Worm (Caenorhabditis elegans) whole organism, young adult: ENCODE results near the gene VZK822L.2.

ENCODE experiments used
- B0035.1 ChIP-seq: sonication (generic microtip); optimal IDR thresholded peaks from 2 replicates; lab custom pipeline; 2016; ENCODE audit warnings: missing genetic modification characterization, mild to moderate bottlenecking, missing compliant biosample characterization, missing genotype, missing genetic modification reagents
- C06A6.2 ChIP-seq: fragments of 200-800 bp; sonication (Bioruptor generic); conservative IDR thresholded peaks from 2 replicates; pipeline ENCODE4 v1.3.6; 2022; ENCODE audit warnings: missing genetic modification characterization, missing compliant biosample characterization
- F33H1.4 ChIP-seq: fragments of 200-800 bp; sonication (Bioruptor generic); IDR thresholded peaks from 2 replicates; pipeline ENCODE4 v1.3.6; 2022; ENCODE audit warnings: missing genetic modification reagents, missing genetic modification characterization, missing compliant biosample characterization
- F52B5.7 ChIP-seq: sonication (generic microtip); optimal IDR thresholded peaks from 2 replicates; lab custom pipeline; 2016; ENCODE audit warnings: mild to moderate bottlenecking, missing genetic modification characterization, missing compliant biosample characterization
- F57A8.1 ChIP-seq: fragments of 200-800 bp; sonication (Bioruptor generic); optimal IDR thresholded peaks from 2 replicates; lab custom pipeline; 2018; ENCODE audit warnings: mild to moderate bottlenecking, missing genetic modification characterization, moderate library complexity, missing compliant biosample characterization
- K12H6.12 ChIP-seq: fragments of 200-800 bp; sonication (Bioruptor generic); optimal IDR thresholded peaks from 2 replicates; lab custom pipeline; 2018; ENCODE audit warnings: mild to moderate bottlenecking, missing genetic modification characterization, missing compliant biosample characterization
- ama-1 ChIP-seq, 3 experiments: fragments of 150-350 bp in 1 of 3; sonication (generic microtip) in 2 of 3; optimal IDR thresholded peaks; 2 replicates each; lab custom pipeline; 2014 to 2018; ENCODE audit warnings: missing biosample characterization in 2 of 3, missing genetic modification characterization in 2 of 3, missing genetic modification reagents in 2 of 3
- bed-1 ChIP-seq: fragments of 200-800 bp; sonication (Bioruptor generic); IDR thresholded peaks from 2 replicates; pipeline ENCODE4 v1.3.6; 2022; ENCODE audit warnings: missing genetic modification reagents, missing genetic modification characterization, missing compliant biosample characterization
- ceh-27 ChIP-seq: fragments of 200-800 bp; sonication (Bioruptor generic); optimal IDR thresholded peaks from 2 replicates; lab custom pipeline; 2018; ENCODE audit warnings: mild to moderate bottlenecking, missing genetic modification characterization, moderate library complexity, missing compliant biosample characterization
- ceh-91 ChIP-seq: fragments of 200-800 bp; sonication (Bioruptor generic); IDR thresholded peaks from 2 replicates; pipeline ENCODE4 v1.3.6; 2022; ENCODE audit warnings: missing genetic modification reagents, missing genetic modification characterization, missing compliant biosample characterization
- die-1 ChIP-seq: sonication (generic microtip); optimal IDR thresholded peaks from 2 replicates; lab custom pipeline; 2016; ENCODE audit warnings: missing genotype, mild to moderate bottlenecking, missing genetic modification characterization, missing compliant biosample characterization
- dox-1 ChIP-seq: fragments of 200-800 bp; sonication (Bioruptor generic); IDR thresholded peaks from 2 replicates; pipeline ENCODE4 v1.3.6; 2022; ENCODE audit warnings: missing genetic modification reagents, missing genetic modification characterization, missing compliant biosample characterization
- dpff-1 ChIP-seq: sonication (generic microtip); optimal IDR thresholded peaks from 2 replicates; lab custom pipeline; 2017; ENCODE audit warnings: mild to moderate bottlenecking, missing genetic modification characterization, missing compliant biosample characterization
- dpl-1 ChIP-seq: fragments of 150-350 bp; optimal IDR thresholded peaks from 2 replicates; lab custom pipeline; 2014; ENCODE audit warnings: missing biosample characterization, missing genetic modification reagents, missing genetic modification characterization
- efl-1 ChIP-seq: fragments of 150-350 bp; optimal IDR thresholded peaks from 2 replicates; lab custom pipeline; 2014; ENCODE audit warnings: missing biosample characterization, missing genetic modification reagents, missing genetic modification characterization
- egl-44 ChIP-seq: fragments of 200-800 bp; sonication (Bioruptor generic); IDR thresholded peaks from 2 replicates; pipeline ENCODE4 v1.3.6; 2022; ENCODE audit warnings: missing genetic modification reagents, missing genetic modification characterization, missing compliant biosample characterization
- him-1 ChIP-seq: sonication (generic microtip); optimal IDR thresholded peaks from 2 replicates; lab custom pipeline; 2016; ENCODE audit warnings: missing genotype, missing genetic modification reagents, missing genetic modification characterization, missing compliant biosample characterization
- hlh-26 ChIP-seq: fragments of 200-800 bp; sonication (Bioruptor generic); conservative IDR thresholded peaks from 2 replicates; pipeline ENCODE4 v1.3.6; 2022; ENCODE audit warnings: missing genetic modification reagents, missing genetic modification characterization, missing compliant biosample characterization
- hmg-1.2 ChIP-seq: fragments of 200-800 bp; sonication (Bioruptor generic); IDR thresholded peaks from 2 replicates; pipeline ENCODE4 v1.3.6; 2022; ENCODE audit warnings: missing genetic modification reagents, missing genetic modification characterization, missing compliant biosample characterization
- hsf-1 ChIP-seq: fragments of 200-800 bp; sonication (Bioruptor generic); IDR thresholded peaks from 2 replicates; pipeline ENCODE4 v1.3.6; 2022; ENCODE audit warnings: missing genetic modification reagents, missing genetic modification characterization, missing compliant biosample characterization
- let-607 ChIP-seq, 2 experiments: fragments of 200-800 bp in 1 of 2; sonication (Bioruptor generic) in 1 of 2; sonication (generic microtip) in 1 of 2; optimal IDR thresholded peaks; 2 replicates each; lab custom pipeline; 2016 to 2018; ENCODE audit warnings: mild to moderate bottlenecking in 2 of 2, missing compliant biosample characterization in 2 of 2, missing genetic modification characterization in 2 of 2, moderate library complexity in 2 of 2, missing genotype in 1 of 2
- lin-35 ChIP-seq, 3 experiments: fragments of 150-350 bp in 2 of 3; sonication (generic microtip) in 1 of 3; optimal IDR thresholded peaks; 2 replicates each; lab custom pipeline; 2014 to 2018; ENCODE audit warnings: missing biosample characterization in 3 of 3, missing genetic modification characterization in 3 of 3, missing genetic modification reagents in 3 of 3
- lin-40 ChIP-seq: sonication (generic microtip); optimal IDR thresholded peaks from 2 replicates; lab custom pipeline; 2016; ENCODE audit warnings: missing genetic modification characterization, mild to moderate bottlenecking, missing compliant biosample characterization, missing genotype, missing genetic modification reagents
- lin-54 ChIP-seq: fragments of 200-800 bp; sonication (Bioruptor generic); optimal IDR thresholded peaks from 2 replicates; lab custom pipeline; 2018; ENCODE audit warnings: mild to moderate bottlenecking, missing genetic modification characterization, missing compliant biosample characterization
- lir-1 ChIP-seq: fragments of 200-800 bp; sonication (Bioruptor generic); conservative IDR thresholded peaks from 2 replicates; pipeline ENCODE4 v1.3.6; 2022; ENCODE audit warnings: missing genetic modification reagents, missing genetic modification characterization, missing compliant biosample characterization
- lsl-1 ChIP-seq: fragments of 200-800 bp; sonication (Bioruptor generic); optimal IDR thresholded peaks from 2 replicates; lab custom pipeline; 2018; ENCODE audit warnings: mild to moderate bottlenecking, missing genetic modification characterization, moderate library complexity, missing compliant biosample characterization
- madf-6 ChIP-seq: fragments of 200-800 bp; sonication (Bioruptor generic); IDR thresholded peaks from 2 replicates; pipeline ENCODE4 v1.3.6; 2022; ENCODE audit warnings: missing genetic modification reagents, missing genetic modification characterization, missing compliant biosample characterization
- nhr-27 ChIP-seq: fragments of 200-800 bp; sonication (Bioruptor generic); optimal IDR thresholded peaks from 2 replicates; lab custom pipeline; 2018; ENCODE audit warnings: mild to moderate bottlenecking, missing genetic modification characterization, moderate library complexity, missing compliant biosample characterization
- nhr-80 ChIP-seq: sonication (generic microtip); optimal IDR thresholded peaks from 2 replicates; lab custom pipeline; 2016; ENCODE audit warnings: missing genetic modification characterization, missing compliant biosample characterization
- snpc-1.1 ChIP-seq: sonication (generic microtip); optimal IDR thresholded peaks from 2 replicates; lab custom pipeline; 2017; ENCODE audit warnings: missing genetic modification characterization, mild to moderate bottlenecking, missing compliant biosample characterization, antibody characterized with exemption, moderate library complexity, missing genotype, missing genetic modification reagents; ENCODE audit not compliant: insufficient read depth
- snpc-3.4 ChIP-seq: sonication (generic microtip); optimal IDR thresholded peaks from 2 replicates; lab custom pipeline; 2017; ENCODE audit warnings: missing genetic modification characterization, mild to moderate bottlenecking, missing compliant biosample characterization, antibody characterized with exemption, moderate library complexity, missing genotype, missing genetic modification reagents
- somi-1 ChIP-seq: fragments of 200-800 bp; sonication (Bioruptor generic); optimal IDR thresholded peaks from 2 replicates; lab custom pipeline; 2018; ENCODE audit warnings: mild to moderate bottlenecking, missing genetic modification characterization, missing compliant biosample characterization
- sptf-2 ChIP-seq: fragments of 200-800 bp; sonication (Bioruptor generic); optimal IDR thresholded peaks from 2 replicates; lab custom pipeline; 2018; ENCODE audit warnings: mild to moderate bottlenecking, missing genetic modification characterization, missing compliant biosample characterization
- tbp1 ChIP-seq: fragments of 200-800 bp; sonication (Bioruptor generic); optimal IDR thresholded peaks from 2 replicates; lab custom pipeline; 2018; ENCODE audit warnings: mild to moderate bottlenecking, missing genetic modification characterization, missing compliant biosample characterization
- tbx-9 ChIP-seq: sonication (generic microtip); optimal IDR thresholded peaks from 2 replicates; lab custom pipeline; 2016; ENCODE audit warnings: borderline replicate concordance, missing genetic modification characterization, inconsistent platforms, missing compliant biosample characterization
- unc-130 ChIP-seq: sonication (generic microtip); optimal IDR thresholded peaks from 2 replicates; lab custom pipeline; 2016; ENCODE audit warnings: missing genetic modification reagents, missing genetic modification characterization, missing compliant biosample characterization
- xnd-1 ChIP-seq: sonication (generic microtip); optimal IDR thresholded peaks from 2 replicates; lab custom pipeline; 2016; ENCODE audit warnings: missing genotype, missing genetic modification reagents, missing genetic modification characterization, missing compliant biosample characterization
- zim-3 ChIP-seq: sonication (generic microtip); optimal IDR thresholded peaks from 2 replicates; lab custom pipeline; 2017; ENCODE audit warnings: mild to moderate bottlenecking, missing genetic modification characterization, moderate library complexity, missing compliant biosample characterization

The VZK822L.2 gene

DNA sequence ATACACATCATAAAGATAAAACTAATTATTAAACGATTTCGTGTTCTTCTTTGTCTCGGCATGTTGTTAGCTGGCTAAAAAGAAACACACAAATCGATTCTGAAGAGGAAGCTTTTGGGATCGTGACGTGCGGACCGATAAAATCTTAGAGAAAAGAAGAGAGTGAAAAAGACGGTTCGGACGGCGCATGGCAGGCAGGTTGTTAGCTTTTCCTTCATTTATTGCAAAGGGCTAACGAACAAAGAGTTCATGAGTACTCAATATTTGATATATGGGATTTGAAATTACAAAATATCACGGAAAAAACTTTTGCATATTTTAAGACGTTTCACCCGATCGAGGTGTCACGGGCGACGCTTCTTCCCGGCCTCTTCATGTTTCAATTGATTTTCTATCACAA, 33.8 kb downstream of the VZK822L.2 start, which contains the start of gene ZK829.3:
ZK829.3 (minus strand) TSS at position 101 of the 400 bp plus-strand sequence.
- TF ChIP-seq lin-40 (tag; lab: Kevin White, UChicago) (no peak), C06A6.2 (GFP tag; lab: Robert Waterston, UW) (no peak), hlh-26 (GFP tag; lab: Robert Waterston, UW) (no peak), somi-1 (GFP tag; lab: Kevin White, UChicago) (no peak), egl-44 (GFP tag; lab: Robert Waterston, UW) (no peak), him-1 (no peak), hsf-1 (GFP tag; lab: Robert Waterston, UW) (no peak)
- TF ChIP-seq, all 124 proteins: peak for 0

DNA sequence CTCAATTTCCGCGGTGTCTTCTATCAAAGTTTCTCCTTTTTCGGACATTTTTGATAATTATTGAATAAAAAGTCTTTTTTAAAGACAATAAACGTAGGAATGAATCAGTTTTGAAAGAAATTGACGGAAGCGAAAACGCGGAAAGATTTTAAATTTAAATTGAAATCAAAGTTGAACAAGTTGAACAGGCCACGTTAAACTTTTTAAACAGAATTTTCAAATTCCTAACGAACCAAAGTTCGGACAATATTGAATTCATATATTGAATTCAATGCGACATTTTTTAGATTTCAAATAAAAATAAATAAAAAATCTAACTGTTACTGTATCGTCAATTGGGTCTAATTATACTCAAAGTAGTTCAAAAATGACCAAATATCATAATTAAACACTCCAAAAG, 37.9 kb downstream of the VZK822L.2 start, which contains the start of gene hdl-1:
hdl-1 (minus strand) TSS at position 101 of the 400 bp plus-strand sequence.
- TF ChIP-seq nhr-27, result no peak
- TF ChIP-seq efl-1 (GFP tag; lab: Kevin White, UChicago), result no peak
- TF ChIP-seq dpff-1 (tag; lab: Kevin White, UChicago), result no peak
- TF ChIP-seq tbx-9 (tag; lab: Kevin White, UChicago), result no peak
- TF ChIP-seq F52B5.7, result no peak
- TF ChIP-seq let-607 (tag; optimal IDR thresholded peaks at IDR 0.05; lab: Kevin White, UChicago), result no peak
- no peak for TF ChIP-seq dox-1 (GFP tag; lab: Robert Waterston, UW)
- no peak for TF ChIP-seq egl-44 (GFP tag; lab: Robert Waterston, UW)
- TF ChIP-seq snpc-1.1 (tag; lab: Kevin White, UChicago), result no peak
- no peak for TF ChIP-seq unc-130
- TF ChIP-seq F57A8.1 (GFP tag; lab: Kevin White, UChicago), result no peak
- no peak for TF ChIP-seq lir-1 (GFP tag; lab: Robert Waterston, UW)
- TF ChIP-seq lin-35 (GFP tag; optimal IDR thresholded peaks at IDR 0.05; lab: Kevin White, UChicago), result no peak
- no peak for TF ChIP-seq bed-1 (GFP tag; lab: Robert Waterston, UW)
- no peak for TF ChIP-seq ceh-27

DNA sequence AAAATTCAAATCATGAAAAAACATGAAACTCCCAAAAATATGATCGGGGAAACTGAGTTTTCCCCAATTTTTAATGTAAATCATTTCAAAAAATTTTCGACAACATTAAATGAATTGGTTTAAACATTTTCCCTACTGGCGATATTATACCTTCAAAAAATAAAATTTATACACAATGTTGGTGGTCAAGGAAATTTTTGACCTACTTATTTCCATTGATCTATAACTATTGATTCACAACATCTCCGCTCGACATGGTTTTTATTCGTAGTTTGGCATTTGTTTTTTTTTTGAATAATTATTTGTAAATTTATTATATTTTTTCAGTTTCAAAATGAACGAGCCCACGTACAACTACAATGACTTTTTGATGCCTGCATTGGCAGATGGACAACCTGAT, 38.4 kb downstream of the VZK822L.2 start, which contains the start of gene tbx-36:
tbx-36 (plus strand) TSS at position 301 of the 400 bp plus-strand sequence.
- no peak for TF ChIP-seq dpl-1 (GFP tag; lab: Kevin White, UChicago)
- TF ChIP-seq lir-1 (GFP tag; lab: Robert Waterston, UW), result no peak
- no peak for TF ChIP-seq snpc-3.4 (tag; lab: Kevin White, UChicago)
- no peak for TF ChIP-seq ceh-91 (GFP tag; lab: Robert Waterston, UW)
- TF ChIP-seq let-607 (tag; optimal IDR thresholded peaks at IDR 0.05; lab: Kevin White, UChicago), result no peak
- TF ChIP-seq sptf-2 (GFP tag; lab: Kevin White, UChicago), result no peak

DNA sequence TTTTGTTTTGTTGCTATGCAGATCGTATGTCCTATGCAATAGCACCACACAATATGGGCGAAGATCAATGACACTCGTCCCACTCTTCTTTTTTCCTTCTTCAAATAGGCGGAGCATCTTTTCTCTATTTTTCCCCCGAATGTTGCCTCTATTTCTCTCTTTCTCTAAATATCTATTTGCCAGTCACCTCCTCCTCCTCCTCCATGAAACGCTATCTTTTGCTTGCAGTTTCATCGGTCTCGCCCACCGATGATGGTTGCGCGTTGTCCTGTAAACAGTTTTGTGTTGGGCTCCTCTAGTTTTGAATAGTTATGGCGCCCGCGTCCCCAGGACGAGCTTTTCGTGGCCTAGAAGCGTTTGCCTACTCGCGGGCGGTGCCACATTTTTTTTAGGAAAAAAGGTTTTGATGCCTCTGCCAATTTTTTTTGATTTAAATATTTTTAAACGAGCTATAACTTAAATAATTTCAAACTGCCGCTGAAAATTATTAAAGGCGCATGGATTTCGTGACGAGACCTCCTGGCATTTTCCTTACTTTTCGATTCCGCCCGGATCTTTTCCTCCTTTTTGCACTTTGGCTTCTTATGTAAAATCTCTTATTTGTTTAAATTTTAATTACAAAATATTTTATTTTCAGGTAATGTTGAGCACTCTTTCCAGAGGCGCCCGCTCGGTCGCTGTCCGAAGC, 40.9 kb downstream of the VZK822L.2 start, which contains the start of gene gdh-1:
gdh-1 (plus strand) TSS at position 638 of the 688 bp plus-strand sequence.
- TF ChIP-seq B0035.1 (tag; lab: Kevin White, UChicago), result no peak
- TF ChIP-seq madf-6 (GFP tag; lab: Robert Waterston, UW), result peak; percentile 41
- TF ChIP-seq efl-1 (GFP tag; lab: Kevin White, UChicago), result peak; percentile 48
- peak; percentile 23 for TF ChIP-seq lsl-1 (GFP tag; lab: Kevin White, UChicago)
- TF ChIP-seq hsf-1 (GFP tag; lab: Robert Waterston, UW), result no peak
- TF ChIP-seq tbp1 (GFP tag; lab: Kevin White, UChicago), result peak; percentile 23
- peak; percentile 53 for TF ChIP-seq lin-54
- peak; percentile 55 for TF ChIP-seq dox-1 (GFP tag; lab: Robert Waterston, UW)
- TF ChIP-seq lin-35 (GFP tag; optimal IDR thresholded peaks at IDR 0.05; lab: Kevin White, UChicago), result peak in 1 of 3 experiments; percentile 6
- peak; percentile 6 for TF ChIP-seq K12H6.12
- peak; percentile 1 for TF ChIP-seq xnd-1 (tag; lab: Kevin White, UChicago)
- peak; percentile 18 for TF ChIP-seq ama-1 (optimal IDR thresholded peaks at IDR 0.05; lab: Kevin White, UChicago)
- TF ChIP-seq ama-1 (GFP tag; optimal IDR thresholded peaks at IDR 0.05; lab: Kevin White, UChicago), result no peak
- peak; percentile 28; the same call in 1 of the 2 replicates for TF ChIP-seq F33H1.4 (GFP tag; lab: Robert Waterston, UW)
- TF ChIP-seq zim-3 (tag; lab: Kevin White, UChicago), result no peak
- TF ChIP-seq die-1 (tag; lab: Kevin White, UChicago), result no peak
- peak; percentile 63 for TF ChIP-seq nhr-80 (tag; lab: Kevin White, UChicago)
- TF ChIP-seq hmg-1.2 (GFP tag; lab: Robert Waterston, UW), result peak; percentile 32; the same call in 1 of the 2 replicates
